Fruit fly (Drosophila melanogaster): ENCODE results near the gene a10.

Gene a10

dm6 chr3L:17001055-17001454, 22.5 kb downstream of the a10 start:
- TF ChIP-seq Mio (GFP tag; optimal IDR thresholded peaks at IDR 0.05) (no peak), Rel (GFP tag; optimal IDR thresholded peaks at IDR 0.05) (no peak), Rel (tag; optimal IDR thresholded peaks at IDR 0.05) (peak; percentile 0)

- TF ChIP-seq tai (GFP tag; optimal IDR thresholded peaks at IDR 0.05) (no peak), Rel (GFP tag; optimal IDR thresholded peaks at IDR 0.05) (no peak), Rel (tag; optimal IDR thresholded peaks at IDR 0.05) (peak; percentile 43)
These were observed 23.3 kb downstream of the a10 start for dm6 chr3L:17000289-17000688.

DNA sequence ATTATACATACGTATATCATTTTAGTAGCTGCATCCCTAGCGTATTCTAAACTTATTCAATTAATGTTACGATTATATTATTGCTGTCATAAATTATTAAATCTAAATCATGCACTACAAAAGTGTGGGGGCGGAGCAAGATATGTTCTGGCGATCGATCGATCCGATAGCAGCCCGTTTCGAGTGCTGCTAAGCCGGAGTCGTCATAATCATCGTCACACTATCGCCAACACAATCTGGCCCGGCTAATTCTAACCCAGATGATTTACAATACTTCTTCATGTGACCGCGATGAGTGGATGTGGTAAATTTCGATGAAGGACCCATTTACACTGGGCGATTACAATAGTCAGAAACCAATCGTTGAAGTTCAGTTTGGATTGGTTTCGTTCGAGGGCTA, 28.7 kb downstream of the a10 start:
- TF ChIP-seq h (GFP tag; optimal IDR thresholded peaks at IDR 0.05) (no peak), Dfd (GFP tag; optimal IDR thresholded peaks at IDR 0.05) (no peak), fru (GFP tag; optimal IDR thresholded peaks at IDR 0.05) (no peak), dmrt93B (GFP tag; optimal IDR thresholded peaks at IDR 0.05) (no peak), woc (GFP tag; optimal IDR thresholded peaks at IDR 0.05) (no peak), dsf (GFP tag; optimal IDR thresholded peaks at IDR 0.05; ENCODE audit: borderline replicate concordance) (no peak), sv (GFP tag; optimal IDR thresholded peaks at IDR 0.05) (no peak), dl (GFP tag; optimal IDR thresholded peaks at IDR 0.05; ENCODE audit: insufficient read depth in 1 of 2, partially characterized antibody in 2 of 2) (no peak), tai (GFP tag; optimal IDR thresholded peaks at IDR 0.05) (no peak), CrebA (GFP tag; optimal IDR thresholded peaks at IDR 0.05; ENCODE audit: borderline replicate concordance) (no peak), lola (GFP tag; optimal IDR thresholded peaks at IDR 0.05) (no peak), GATAd (GFP tag; optimal IDR thresholded peaks at IDR 0.05) (no peak), br (GFP tag; optimal IDR thresholded peaks at IDR 0.05) (no peak)

- TF ChIP-seq OdsH (GFP tag; optimal IDR thresholded peaks at IDR 0.05) = peak; percentile 84
- TF ChIP-seq Abd-B (GFP tag; optimal IDR thresholded peaks at IDR 0.05) = no peak
- TF ChIP-seq CrebA (GFP tag; optimal IDR thresholded peaks at IDR 0.05; ENCODE audit: borderline replicate concordance) = no peak
- no peak for TF ChIP-seq Hnf4 (GFP tag; optimal IDR thresholded peaks at IDR 0.05)
- peak; percentile 29 for TF ChIP-seq CG32264 (GFP tag; optimal IDR thresholded peaks at IDR 0.05)
- TF ChIP-seq N (GFP tag; optimal IDR thresholded peaks at IDR 0.05) = no peak
- peak; percentile 81 for TF ChIP-seq br (GFP tag; optimal IDR thresholded peaks at IDR 0.05)
- no peak for TF ChIP-seq usp (GFP tag; optimal IDR thresholded peaks at IDR 0.05)
- TF ChIP-seq dl (GFP tag; optimal IDR thresholded peaks at IDR 0.05; ENCODE audit: insufficient read depth in 1 of 2, partially characterized antibody in 2 of 2) = no peak
- peak; percentile 85 for TF ChIP-seq HLH106 (tag; optimal IDR thresholded peaks at IDR 0.05)
- TF ChIP-seq psq (GFP tag; optimal IDR thresholded peaks at IDR 0.05) = peak; percentile 81
- TF ChIP-seq Jra (GFP tag; optimal IDR thresholded peaks at IDR 0.05) = no peak
- TF ChIP-seq jim (GFP tag; optimal IDR thresholded peaks at IDR 0.05) = no peak
- peak; percentile 82 for TF ChIP-seq h (GFP tag; optimal IDR thresholded peaks at IDR 0.05)
- peak; percentile 76 for TF ChIP-seq rgr (GFP tag; optimal IDR thresholded peaks at IDR 0.05)
- TF ChIP-seq fru (GFP tag; optimal IDR thresholded peaks at IDR 0.05) = peak; percentile 84
- TF ChIP-seq Dfd (GFP tag; optimal IDR thresholded peaks at IDR 0.05) = no peak
- TF ChIP-seq Myc (optimal IDR thresholded peaks at IDR 0.05) = no peak
- TF ChIP-seq sage (GFP tag; optimal IDR thresholded peaks at IDR 0.05) = no peak
- peak; percentile 73 for TF ChIP-seq woc (GFP tag; optimal IDR thresholded peaks at IDR 0.05)
- TF ChIP-seq foxo (GFP tag; optimal IDR thresholded peaks at IDR 0.05) = peak in 1 of 2 experiments; percentile 80
- TF ChIP-seq ey (GFP tag; optimal IDR thresholded peaks at IDR 0.05) = peak; percentile 67
- TF ChIP-seq Sp1 (GFP tag; optimal IDR thresholded peaks at IDR 0.05) = peak; percentile 91
- peak; percentile 47 for TF ChIP-seq CG9705 (GFP tag; optimal IDR thresholded peaks at IDR 0.05)
- no peak for TF ChIP-seq Vsx2 (GFP tag; optimal IDR thresholded peaks at IDR 0.05; ENCODE audit: partially characterized antibody)
- TF ChIP-seq dmrt93B (GFP tag; optimal IDR thresholded peaks at IDR 0.05) = no peak
- TF ChIP-seq Hr78 (GFP tag; optimal IDR thresholded peaks at IDR 0.05) = no peak
- TF ChIP-seq Rel (GFP tag; optimal IDR thresholded peaks at IDR 0.05) = no peak
- peak; percentile 21 for TF ChIP-seq Rel (tag; optimal IDR thresholded peaks at IDR 0.05)
- TF ChIP-seq Mio (GFP tag; optimal IDR thresholded peaks at IDR 0.05) = no peak
- TF ChIP-seq brk (GFP tag; optimal IDR thresholded peaks at IDR 0.05) = no peak
These were observed 34.4 kb downstream of the a10 start for dm6 chr3L:16989169-16989568.

Measured in whole organism, wandering third instar larva.